Fruit fly (Drosophila melanogaster): ENCODE data around the gene Trs33.

Trs33 gene

DNA sequence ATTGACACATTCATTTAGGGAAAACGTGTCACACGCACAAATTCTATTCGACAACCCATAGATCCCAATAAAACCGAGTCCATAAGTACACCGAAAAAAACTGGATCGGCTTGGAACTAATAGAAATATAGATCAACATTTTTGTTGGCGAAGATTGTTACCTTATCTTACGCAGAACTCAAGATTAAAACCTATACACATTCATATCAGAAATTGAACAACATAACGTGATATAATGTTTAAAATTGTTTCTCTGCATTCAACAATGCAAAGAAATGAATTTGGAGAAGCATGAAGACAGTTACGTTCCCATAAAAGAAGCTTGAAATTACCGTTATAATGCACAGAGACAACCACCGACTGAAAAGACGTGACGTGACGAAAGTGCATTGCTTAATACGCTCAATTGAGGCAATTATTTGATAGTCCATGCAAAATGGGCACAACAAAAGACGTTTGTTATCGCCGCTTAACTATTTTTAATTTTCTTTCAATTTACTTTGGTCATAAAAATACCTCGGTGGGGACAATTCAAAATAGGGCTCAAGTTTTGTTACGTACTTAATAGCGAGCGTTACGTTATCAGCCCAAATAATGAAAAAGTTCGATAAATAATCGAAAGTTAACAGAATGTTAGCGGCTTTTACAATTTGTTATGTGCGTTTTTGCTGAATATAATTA, 10.6 kb downstream of the Trs33 start, which contains the start of gene SerRS-m (continued):
- peak in 1 of 2 experiments; percentile 7 for TF ChIP-seq dpn (GFP tag; optimal IDR thresholded peaks at IDR 0.05)
- TF ChIP-seq CG14050 (GFP tag; IDR thresholded peaks at IDR 0.05): no peak
- no peak for TF ChIP-seq ato (GFP tag; IDR thresholded peaks at IDR 0.05; ENCODE audit: partially characterized antibody)
- TF ChIP-seq HLH4C (GFP tag; IDR thresholded peaks at IDR 0.05; ENCODE audit: partially characterized antibody): no peak
- TF ChIP-seq CG4328 (GFP tag; optimal IDR thresholded peaks at IDR 0.05): no peak
- no peak for TF ChIP-seq sens-2 (GFP tag; IDR thresholded peaks at IDR 0.05)
- no peak for TF ChIP-seq bowl (GFP tag; IDR thresholded peaks at IDR 0.05)
- TF ChIP-seq z (GFP tag; IDR thresholded peaks at IDR 0.05): no peak
- no peak for TF ChIP-seq Hr78 (GFP tag; optimal IDR thresholded peaks at IDR 0.05)
- TF ChIP-seq wor (GFP tag; IDR thresholded peaks at IDR 0.05): no peak
- no peak for TF ChIP-seq tio (GFP tag; optimal IDR thresholded peaks at IDR 0.05)
- TF ChIP-seq CG2678 (tag; optimal IDR thresholded peaks at IDR 0.05): no peak
- no peak for TF ChIP-seq CG1602 (GFP tag; optimal IDR thresholded peaks at IDR 0.05)
- TF ChIP-seq rib (GFP tag; IDR thresholded peaks at IDR 0.05): no peak
- no peak for TF ChIP-seq hkb (optimal IDR thresholded peaks at IDR 0.05)
- no peak for TF ChIP-seq hkb (GFP tag; IDR thresholded peaks at IDR 0.05)
- peak; percentile 1 for TF ChIP-seq pho (GFP tag; optimal IDR thresholded peaks at IDR 0.05)
- no peak for TF ChIP-seq CG11093 (GFP tag; IDR thresholded peaks at IDR 0.05)
- no peak for TF ChIP-seq Neu2 (GFP tag; optimal IDR thresholded peaks at IDR 0.05; ENCODE audit: borderline replicate concordance)
- TF ChIP-seq Dp (GFP tag; optimal IDR thresholded peaks at IDR 0.05): peak; percentile 25
- TF ChIP-seq tna (GFP tag; IDR thresholded peaks at IDR 0.05; ENCODE audit: partially characterized antibody): no peak
- TF ChIP-seq CG6175 (GFP tag; IDR thresholded peaks at IDR 0.05): no peak
- TF ChIP-seq maf-S (GFP tag; optimal IDR thresholded peaks at IDR 0.05): no peak
- TF ChIP-seq D19B (GFP tag; optimal IDR thresholded peaks at IDR 0.05): no peak
- TF ChIP-seq CG6765 (GFP tag; optimal IDR thresholded peaks at IDR 0.05): no peak
- TF ChIP-seq CG10321 (GFP tag; IDR thresholded peaks at IDR 0.05): no peak
- TF ChIP-seq ssp (GFP tag; IDR thresholded peaks at IDR 0.05): no peak
- no peak for TF ChIP-seq CG10543 (GFP tag; optimal IDR thresholded peaks at IDR 0.05)
- TF ChIP-seq bsh (GFP tag; optimal IDR thresholded peaks at IDR 0.05): peak in 1 of 2 experiments; percentile 62
- TF ChIP-seq onecut (GFP tag; IDR thresholded peaks at IDR 0.05): no peak
- TF ChIP-seq CG12071 (GFP tag; optimal IDR thresholded peaks at IDR 0.05): no peak
- TF ChIP-seq CG30431 (GFP tag; optimal IDR thresholded peaks at IDR 0.05): no peak
- no peak for TF ChIP-seq h (optimal IDR thresholded peaks at IDR 0.05)
- no peak for TF ChIP-seq en (GFP tag; optimal IDR thresholded peaks at IDR 0.05)
- TF ChIP-seq lilli (GFP tag; optimal IDR thresholded peaks at IDR 0.05): peak; percentile 11
- TF ChIP-seq E2f2 (GFP tag; IDR thresholded peaks at IDR 0.05): peak; percentile 35
- TF ChIP-seq CG13894 (tag; optimal IDR thresholded peaks at IDR 0.05): no peak
- TF ChIP-seq Mad (GFP tag; optimal IDR thresholded peaks at IDR 0.05): no peak
- peak; percentile 24 for TF ChIP-seq CG12391 (tag; optimal IDR thresholded peaks at IDR 0.05)
- TF ChIP-seq sug (tag; optimal IDR thresholded peaks at IDR 0.05): peak; percentile 12
- no peak for TF ChIP-seq gfzf (GFP tag; optimal IDR thresholded peaks at IDR 0.05)
- no peak for TF ChIP-seq Lhr (GFP tag; optimal IDR thresholded peaks at IDR 0.05)
- TF ChIP-seq NFAT (GFP tag; IDR thresholded peaks at IDR 0.05): no peak
- TF ChIP-seq CG11085 (GFP tag; IDR thresholded peaks at IDR 0.05): no peak
- no peak for TF ChIP-seq CG3281 (GFP tag; optimal IDR thresholded peaks at IDR 0.05)
- TF ChIP-seq ap (GFP tag; IDR thresholded peaks at IDR 0.05): no peak
- no peak for TF ChIP-seq ems (GFP tag; optimal IDR thresholded peaks at IDR 0.05)
- 0 out of 2 replicates have a peak, but pooled peaks have one; percentile 18 for TF ChIP-seq HLH3B (GFP tag; IDR thresholded peaks at IDR 0.05)
- TF ChIP-seq otp (GFP tag; IDR thresholded peaks at IDR 0.05): no peak
- TF ChIP-seq Ets65A (GFP tag): peak; percentile 34

Measured in whole organism, embryonic.